Fruit fly (Drosophila melanogaster) whole organism, embryonic: ENCODE measurements around the gene NELF-B.

Experiments
- Ada2b ChIP-seq: fragments of 200-800 bp; sonication (Bioruptor generic); IDR thresholded peaks from 2 replicates; pipeline ENCODE4 v1.3.6; 2022; ENCODE audit warnings: missing biosample characterization, missing genetic modification characterization
- CG10462 ChIP-seq: fragments of 200-800 bp; sonication (Bioruptor generic); optimal IDR thresholded peaks from 2 replicates; lab custom pipeline; 2016; ENCODE audit warnings: missing biosample characterization, missing genetic modification characterization
- CG12104 ChIP-seq: fragments of 200-800 bp; sonication (Bioruptor generic); optimal IDR thresholded peaks from 3 replicates; lab custom pipeline; 2016; ENCODE audit warnings: missing biosample characterization, missing genetic modification characterization
- CG12942 ChIP-seq: fragments of 200-800 bp; sonication (Bioruptor generic); optimal IDR thresholded peaks from 3 replicates; lab custom pipeline; 2016; ENCODE audit warnings: missing biosample characterization, missing genetic modification characterization
- CG13123 ChIP-seq: fragments of 200-800 bp; sonication (Bioruptor generic); optimal IDR thresholded peaks from 2 replicates; lab custom pipeline; 2016; ENCODE audit warnings: missing biosample characterization, missing genetic modification characterization
- CG16813 ChIP-seq: fragments of 200-800 bp; sonication (Bioruptor generic); IDR thresholded peaks from 3 replicates; pipeline ENCODE4 v1.3.6; 2022; ENCODE audit warnings: missing biosample characterization, missing genetic modification characterization; ENCODE audit not compliant: partially characterized antibody
- CG16863 ChIP-seq: fragments of 200-800 bp; sonication (Bioruptor generic); optimal IDR thresholded peaks from 3 replicates; lab custom pipeline; 2016; ENCODE audit warnings: missing biosample characterization, missing genetic modification characterization
- CG17802 ChIP-seq: fragments of 200-800 bp; sonication (Bioruptor generic); optimal IDR thresholded peaks from 2 replicates; lab custom pipeline; 2018; ENCODE audit warnings: missing biosample characterization, mild to moderate bottlenecking, missing genetic modification characterization, moderate library complexity
- CG1792 ChIP-seq: fragments of 200-800 bp; sonication (Bioruptor generic); optimal IDR thresholded peaks from 2 replicates; lab custom pipeline; 2016; ENCODE audit warnings: missing biosample characterization, missing genetic modification characterization
- CG18262 ChIP-seq: fragments of 200-800 bp; optimal IDR thresholded peaks from 3 replicates; lab custom pipeline; 2019; ENCODE audit warnings: missing biosample characterization, mild to moderate bottlenecking, missing genetic modification characterization, moderate library complexity
- CG30403 ChIP-seq: fragments of 200-800 bp; sonication (Bioruptor generic); optimal IDR thresholded peaks from 3 replicates; lab custom pipeline; 2016; ENCODE audit warnings: missing biosample characterization, missing genetic modification characterization
- CG31441 ChIP-seq: fragments of 200-800 bp; sonication (Bioruptor generic); IDR thresholded peaks from 2 replicates; pipeline ENCODE4 v1.3.6; 2022; ENCODE audit warnings: missing biosample characterization, missing genetic modification characterization
- CG4282 ChIP-seq: fragments of 200-800 bp; sonication (Bioruptor generic); optimal IDR thresholded peaks from 2 replicates; lab custom pipeline; 2016; ENCODE audit warnings: missing biosample characterization, missing genetic modification characterization
- CG5180 ChIP-seq: fragments of 200-800 bp; sonication (Bioruptor generic); optimal IDR thresholded peaks from 3 replicates; lab custom pipeline; 2017; ENCODE audit warnings: missing biosample characterization, missing genetic modification characterization, mild to moderate bottlenecking, moderate library complexity, missing genetic modification reagents
- CG6654 ChIP-seq: fragments of 200-800 bp; sonication (Bioruptor generic); optimal IDR thresholded peaks from 2 replicates; lab custom pipeline; 2017; ENCODE audit warnings: missing biosample characterization, mild to moderate bottlenecking, missing genetic modification characterization
- CG6791 ChIP-seq: fragments of 200-800 bp; sonication (Bioruptor generic); IDR thresholded peaks from 3 replicates; pipeline ENCODE4 v1.3.6; 2022; ENCODE audit warnings: missing biosample characterization, missing genetic modification characterization; ENCODE audit not compliant: partially characterized antibody
- D19B ChIP-seq: fragments of 200-800 bp; sonication (Bioruptor generic); optimal IDR thresholded peaks from 2 replicates; lab custom pipeline; 2017; ENCODE audit warnings: missing biosample characterization, mild to moderate bottlenecking, missing genetic modification characterization
- Fer1 ChIP-seq: fragments of 200-800 bp; sonication (Bioruptor generic); optimal IDR thresholded peaks from 2 replicates; lab custom pipeline; 2017; ENCODE audit warnings: missing biosample characterization, mild to moderate bottlenecking, missing genetic modification characterization
- HLH54F ChIP-seq: fragments of 200-800 bp; sonication (Bioruptor generic); optimal IDR thresholded peaks from 3 replicates; lab custom pipeline; 2016; ENCODE audit warnings: missing biosample characterization, missing genetic modification characterization
- HmgZ ChIP-seq: fragments of 200-800 bp; sonication (Bioruptor generic); optimal IDR thresholded peaks from 2 replicates; lab custom pipeline; 2018; ENCODE audit warnings: missing biosample characterization, mild to moderate bottlenecking, missing genetic modification characterization
- Hmr ChIP-seq: fragments of 200-800 bp; sonication (Bioruptor generic); optimal IDR thresholded peaks from 3 replicates; lab custom pipeline; 2017; ENCODE audit warnings: mild to moderate bottlenecking, missing biosample characterization, missing genetic modification reagents, missing genetic modification characterization
- Jarid2 ChIP-seq: fragments of 200-800 bp; sonication (Bioruptor generic); optimal IDR thresholded peaks from 3 replicates; lab custom pipeline; 2017; ENCODE audit warnings: mild to moderate bottlenecking, missing biosample characterization, missing genetic modification reagents, missing genetic modification characterization
- Mad ChIP-seq: fragments of 200-800 bp; sonication (Bioruptor generic); optimal IDR thresholded peaks from 2 replicates; lab custom pipeline; 2016; ENCODE audit warnings: missing biosample characterization, missing genetic modification characterization
- Neu2 ChIP-seq: fragments of 200-800 bp; sonication (Bioruptor generic); optimal IDR thresholded peaks from 3 replicates; lab custom pipeline; 2016; ENCODE audit warnings: missing biosample characterization, missing genetic modification characterization, borderline replicate concordance
- Opbp ChIP-seq: fragments of 200-800 bp; sonication (Bioruptor generic); IDR thresholded peaks from 3 replicates; pipeline ENCODE4 v1.3.6; 2022; ENCODE audit warnings: missing biosample characterization, missing genetic modification characterization; ENCODE audit not compliant: partially characterized antibody
- Sox100B ChIP-seq: fragments of 200-800 bp; sonication (Bioruptor generic); optimal IDR thresholded peaks from 3 replicates; lab custom pipeline; 2018; ENCODE audit warnings: missing biosample characterization, mild to moderate bottlenecking, missing genetic modification characterization
- Ssrp ChIP-seq: fragments of 200-800 bp; sonication (Bioruptor generic); optimal IDR thresholded peaks from 2 replicates; lab custom pipeline; 2018; ENCODE audit warnings: missing biosample characterization, mild to moderate bottlenecking, missing genetic modification characterization, moderate library complexity
- ap ChIP-seq: fragments of 200-800 bp; sonication (Bioruptor generic); IDR thresholded peaks from 2 replicates; pipeline ENCODE4 v1.3.6; 2022; ENCODE audit warnings: missing biosample characterization, missing genetic modification characterization
- ara ChIP-seq: fragments of 200-800 bp; sonication (Bioruptor generic); IDR thresholded peaks from 2 replicates; pipeline ENCODE4 v1.3.6; 2022; ENCODE audit warnings: missing biosample characterization, missing genetic modification characterization
- bbx ChIP-seq: fragments of 200-800 bp; sonication (Bioruptor generic); IDR thresholded peaks from 2 replicates; pipeline ENCODE4 v1.3.6; 2022; ENCODE audit warnings: missing biosample characterization, missing genetic modification characterization; ENCODE audit not compliant: partially characterized antibody
- cato ChIP-seq: fragments of 200-800 bp; sonication (Bioruptor generic); optimal IDR thresholded peaks from 2 replicates; lab custom pipeline; 2016; ENCODE audit warnings: missing biosample characterization, missing genetic modification characterization, borderline replicate concordance
- danr ChIP-seq: fragments of 200-800 bp; sonication (Bioruptor generic); IDR thresholded peaks from 2 replicates; pipeline ENCODE4 v1.3.6; 2022; ENCODE audit warnings: missing biosample characterization, missing genetic modification characterization
- ewg ChIP-seq: fragments of 200-800 bp; sonication (Bioruptor generic); optimal IDR thresholded peaks from 3 replicates; lab custom pipeline; 2017; ENCODE audit warnings: mild to moderate bottlenecking, missing biosample characterization, missing genetic modification reagents, missing genetic modification characterization
- exex ChIP-seq: fragments of 200-800 bp; sonication (Bioruptor generic); optimal IDR thresholded peaks from 4 replicates; lab custom pipeline; 2018; ENCODE audit warnings: missing biosample characterization, mild to moderate bottlenecking, missing genetic modification characterization, moderate library complexity
- eyg ChIP-seq: fragments of 200-800 bp; sonication (Bioruptor generic); optimal IDR thresholded peaks from 3 replicates; lab custom pipeline; 2016; ENCODE audit warnings: missing biosample characterization, missing genetic modification characterization
- fd102C ChIP-seq: fragments of 200-800 bp; sonication (Bioruptor generic); optimal IDR thresholded peaks from 2 replicates; lab custom pipeline; 2018; ENCODE audit warnings: missing biosample characterization, mild to moderate bottlenecking, missing genetic modification characterization, moderate library complexity
- kah ChIP-seq: fragments of 200-800 bp; sonication (Bioruptor generic); optimal IDR thresholded peaks from 2 replicates; lab custom pipeline; 2018; ENCODE audit warnings: missing biosample characterization, mild to moderate bottlenecking, missing genetic modification characterization
- nau ChIP-seq: fragments of 200-800 bp; sonication (Bioruptor generic); optimal IDR thresholded peaks from 3 replicates; lab custom pipeline; 2017; ENCODE audit warnings: missing biosample characterization, mild to moderate bottlenecking, missing genetic modification characterization, missing genetic modification reagents
- nerfin-2 ChIP-seq: fragments of 200-800 bp; sonication (Bioruptor generic); IDR thresholded peaks from 2 replicates; pipeline ENCODE4 v1.3.6; 2022; ENCODE audit warnings: missing biosample characterization, missing genetic modification characterization; ENCODE audit not compliant: partially characterized antibody
- nmo ChIP-seq: fragments of 200-800 bp; sonication (Bioruptor generic); optimal IDR thresholded peaks from 2 replicates; lab custom pipeline; 2018; ENCODE audit warnings: missing biosample characterization, mild to moderate bottlenecking, missing genetic modification characterization, moderate library complexity
- odd ChIP-seq: fragments of 200-800 bp; sonication (Bioruptor generic); optimal IDR thresholded peaks from 2 replicates; lab custom pipeline; 2017; ENCODE audit warnings: missing biosample characterization, mild to moderate bottlenecking, missing genetic modification characterization
- salm ChIP-seq: fragments of 200-800 bp; sonication (Bioruptor generic); optimal IDR thresholded peaks from 2 replicates; lab custom pipeline; 2018; ENCODE audit warnings: missing biosample characterization, mild to moderate bottlenecking, missing genetic modification characterization
- slbo ChIP-seq: fragments of 200-800 bp; sonication (Bioruptor generic); IDR thresholded peaks from 2 replicates; pipeline ENCODE4 v1.3.6; 2022; ENCODE audit warnings: missing biosample characterization, missing genetic modification characterization
- so ChIP-seq: fragments of 200-800 bp; sonication (Bioruptor generic); IDR thresholded peaks from 3 replicates; pipeline ENCODE4 v1.3.6; 2022; ENCODE audit warnings: missing biosample characterization, missing genetic modification characterization
- stwl ChIP-seq: fragments of 200-800 bp; sonication (Bioruptor generic); optimal IDR thresholded peaks from 3 replicates; lab custom pipeline; 2018; ENCODE audit warnings: missing biosample characterization, mild to moderate bottlenecking, missing genetic modification characterization, moderate library complexity
- tll ChIP-seq, 2 experiments: fragments of 200-800 bp in 1 of 2; fragments of >200 bp in 1 of 2; sonication (Bioruptor generic) in 1 of 2; optimal IDR thresholded peaks; 2 replicates each; lab custom pipeline; 2017 to 2019; ENCODE audit warnings: missing biosample characterization in 2 of 2, missing genetic modification characterization in 2 of 2, mild to moderate bottlenecking in 1 of 2, moderate library complexity in 1 of 2
- tna ChIP-seq: fragments of 200-800 bp; sonication (Bioruptor generic); IDR thresholded peaks from 2 replicates; pipeline ENCODE4 v1.3.6; 2022; ENCODE audit warnings: missing biosample characterization, missing genetic modification characterization; ENCODE audit not compliant: partially characterized antibody
- wdn ChIP-seq: fragments of 200-800 bp; sonication (Bioruptor generic); IDR thresholded peaks from 2 replicates; pipeline ENCODE4 v1.3.6; 2022; ENCODE audit warnings: missing biosample characterization, missing genetic modification characterization
- z ChIP-seq: fragments of 200-800 bp; sonication (Bioruptor generic); IDR thresholded peaks from 3 replicates; pipeline ENCODE4 v1.3.6; 2022; ENCODE audit warnings: missing biosample characterization, missing genetic modification characterization

Gene NELF-B

DNA sequence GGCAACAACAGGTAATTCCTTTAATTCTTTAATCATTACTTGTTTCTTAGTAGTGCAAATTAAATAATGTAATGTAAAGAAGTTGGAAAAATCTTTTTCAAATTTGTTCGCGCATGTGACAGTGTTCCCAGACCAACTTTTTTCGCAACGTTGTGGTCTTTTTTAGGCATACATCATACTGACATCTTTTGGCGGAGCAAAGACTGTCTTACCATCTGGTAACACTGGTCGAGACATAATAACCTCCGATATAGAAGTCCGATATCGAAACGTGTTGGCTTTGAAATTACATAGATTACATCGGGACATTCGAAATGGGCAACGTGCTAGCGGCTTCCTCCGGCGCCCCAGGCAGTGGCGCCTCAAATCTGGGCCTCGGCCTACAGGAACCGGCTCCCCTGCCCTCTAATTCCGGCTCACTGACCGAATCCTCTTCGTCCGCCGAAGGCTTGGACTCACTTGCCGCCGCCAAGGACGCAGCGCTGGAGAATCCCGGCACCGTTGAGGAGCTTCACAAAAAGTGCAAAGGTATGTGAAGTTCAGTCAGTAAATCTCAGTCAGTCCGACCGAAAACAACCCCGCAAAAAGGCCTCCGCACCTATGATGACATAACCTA, 9.1 kb upstream of the NELF-B start (continued):
- no peak for TF ChIP-seq odd
- no peak for TF ChIP-seq cato (GFP tag; lab: Kevin White, UChicago)
- TF ChIP-seq CG6791 (GFP tag; lab: Robert Waterston, UW): peak; percentile 39; the same call in 1 of the 3 replicates
- no peak for TF ChIP-seq fd102C (GFP tag; lab: Kevin White, UChicago)
- TF ChIP-seq danr (GFP tag; lab: Robert Waterston, UW): no peak
- no peak for TF ChIP-seq ap (GFP tag; lab: Robert Waterston, UW)
- TF ChIP-seq Ada2b (GFP tag; lab: Robert Waterston, UW): no peak
- no peak for TF ChIP-seq nerfin-2
- TF ChIP-seq HmgZ (tag; lab: Kevin White, UChicago): peak; percentile 44
- TF ChIP-seq tll (GFP tag; optimal IDR thresholded peaks at IDR 0.05; lab: Kevin White, UChicago): no peak
- TF ChIP-seq Fer1: peak; percentile 22
- no peak for TF ChIP-seq CG6654
- TF ChIP-seq nmo (GFP tag; lab: Kevin White, UChicago): peak; percentile 11
- TF ChIP-seq nau (GFP tag; lab: Kevin White, UChicago): no peak
- no peak for TF ChIP-seq exex
- no peak for TF ChIP-seq z
- no peak for TF ChIP-seq CG5180 (GFP tag; lab: Kevin White, UChicago)
- TF ChIP-seq CG17802 (tag; lab: Kevin White, UChicago): no peak
- no peak for TF ChIP-seq CG12104 (GFP tag; lab: Kevin White, UChicago)
- no peak for TF ChIP-seq CG16863 (GFP tag; lab: Kevin White, UChicago)
- peak; percentile 65; the same call in 2 of the 3 replicates for TF ChIP-seq Opbp (GFP tag; lab: Robert Waterston, UW)
- TF ChIP-seq kah: no peak
- TF ChIP-seq CG4282: no peak
- TF ChIP-seq Sox100B (GFP tag; lab: Kevin White, UChicago): no peak
- TF ChIP-seq CG1792: no peak
- TF ChIP-seq ara (GFP tag; lab: Robert Waterston, UW): no peak
- no peak for TF ChIP-seq slbo (GFP tag; lab: Robert Waterston, UW)
- TF ChIP-seq Mad (GFP tag; lab: Kevin White, UChicago): no peak
- no peak for TF ChIP-seq CG13123 (GFP tag; lab: Kevin White, UChicago)
- no peak for TF ChIP-seq CG18262 (tag; lab: Kevin White, UChicago)
- TF ChIP-seq bbx (GFP tag; lab: Robert Waterston, UW): peak; percentile 65
- no peak for TF ChIP-seq CG10462 (GFP tag; lab: Kevin White, UChicago)
- TF ChIP-seq Ssrp (tag; lab: Kevin White, UChicago): no peak
- TF ChIP-seq Neu2 (GFP tag; lab: Kevin White, UChicago): no peak
- TF ChIP-seq eyg (GFP tag; lab: Kevin White, UChicago): no peak
- TF ChIP-seq CG16813 (GFP tag; lab: Robert Waterston, UW): peak; percentile 36; the same call in 1 of the 3 replicates
- TF ChIP-seq CG31441 (GFP tag; lab: Robert Waterston, UW): no peak
- no peak for TF ChIP-seq Hmr (GFP tag; lab: Kevin White, UChicago)
- TF ChIP-seq so (GFP tag; lab: Robert Waterston, UW): no peak
- TF ChIP-seq CG12942: no peak
- no peak for TF ChIP-seq Jarid2
- TF ChIP-seq salm (tag; lab: Kevin White, UChicago): no peak
- no peak for TF ChIP-seq HLH54F (GFP tag; lab: Kevin White, UChicago)
- TF ChIP-seq CG30403 (GFP tag; lab: Kevin White, UChicago): no peak
- no peak for TF ChIP-seq wdn
- no peak for TF ChIP-seq tna (GFP tag; lab: Robert Waterston, UW)
- no peak for TF ChIP-seq D19B (GFP tag; lab: Kevin White, UChicago)
- peak; percentile 88 for TF ChIP-seq stwl (tag; lab: Kevin White, UChicago)
- no peak for TF ChIP-seq ewg (GFP tag; lab: Kevin White, UChicago)
